Fruit fly (Drosophila melanogaster): ENCODE data around the gene CG32269.

Gene CG32269

dm6 chr3L:3179474-3179873 lies 29.3 kb downstream of the CG32269 start (continued):
- peak; percentile 87 for TF ChIP-seq grau (tag; optimal IDR thresholded peaks at IDR 0.05)
- peak; percentile 35 for TF ChIP-seq tx (GFP tag; optimal IDR thresholded peaks at IDR 0.05)
- TF ChIP-seq Deaf1 (tag; optimal IDR thresholded peaks at IDR 0.05) = no peak
- peak; percentile 1 for TF ChIP-seq pzg (GFP tag; optimal IDR thresholded peaks at IDR 0.05)
- no peak for TF ChIP-seq da (GFP tag; optimal IDR thresholded peaks at IDR 0.05)
- peak; percentile 53 for TF ChIP-seq Bdp1 (GFP tag; optimal IDR thresholded peaks at IDR 0.05)
- TF ChIP-seq CG11456 (GFP tag; IDR thresholded peaks at IDR 0.05) = peak; percentile 92
- TF ChIP-seq CG15011 (GFP tag; optimal IDR thresholded peaks at IDR 0.05) = peak; percentile 81
- TF ChIP-seq rib (GFP tag; IDR thresholded peaks at IDR 0.05) = 0 out of 2 replicates have a peak, but pooled peaks have one; percentile 40
- peak; percentile 56; the same call in 1 of the 2 replicates for TF ChIP-seq CG1024 (GFP tag; IDR thresholded peaks at IDR 0.05)
- TF ChIP-seq CG2199 (GFP tag; IDR thresholded peaks at IDR 0.05) = peak; percentile 77; the same call in 1 of the 3 replicates
- TF ChIP-seq HmgZ (tag; optimal IDR thresholded peaks at IDR 0.05) = peak; percentile 85
- TF ChIP-seq sima (GFP tag; optimal IDR thresholded peaks at IDR 0.05) = no peak
- peak; percentile 83 for TF ChIP-seq CG14710 (tag; optimal IDR thresholded peaks at IDR 0.05)
- TF ChIP-seq CG30403 (GFP tag; optimal IDR thresholded peaks at IDR 0.05) = peak; percentile 86
- TF ChIP-seq Hmr (GFP tag; optimal IDR thresholded peaks at IDR 0.05) = peak; percentile 89
- TF ChIP-seq ash1 (GFP tag; optimal IDR thresholded peaks at IDR 0.05) = no peak
- TF ChIP-seq CG17568 (GFP tag; optimal IDR thresholded peaks at IDR 0.05) = no peak
- TF ChIP-seq ara (GFP tag; IDR thresholded peaks at IDR 0.05) = peak; percentile 89
- TF ChIP-seq emc (GFP tag; optimal IDR thresholded peaks at IDR 0.05) = no peak
- TF ChIP-seq CG11398 (GFP tag; optimal IDR thresholded peaks at IDR 0.05) = peak; percentile 24
- peak in 1 of 2 experiments; percentile 89 for TF ChIP-seq Pdp1 (GFP tag; optimal IDR thresholded peaks at IDR 0.05)
- TF ChIP-seq CG7745 (tag; optimal IDR thresholded peaks at IDR 0.05) = no peak
- TF ChIP-seq CG7987 (GFP tag; optimal IDR thresholded peaks at IDR 0.05) = peak; percentile 78
- peak; percentile 70 for TF ChIP-seq CG12104 (GFP tag; optimal IDR thresholded peaks at IDR 0.05)
- peak; percentile 87 for TF ChIP-seq tgo (GFP tag; IDR thresholded peaks at IDR 0.05)
- peak; percentile 86 for TF ChIP-seq Awh (GFP tag; IDR thresholded peaks at IDR 0.05)
- TF ChIP-seq HLH3B (GFP tag; IDR thresholded peaks at IDR 0.05) = peak; percentile 86
- peak; percentile 81 for TF ChIP-seq CG9215 (GFP tag; IDR thresholded peaks at IDR 0.05)
- TF ChIP-seq Lim3 (GFP tag; IDR thresholded peaks at IDR 0.05) = 0 out of 2 replicates have a peak, but pooled peaks have one; percentile 38
- peak; percentile 70 for TF ChIP-seq CG9932 (GFP tag; IDR thresholded peaks at IDR 0.05)
- TF ChIP-seq sens (GFP tag) = peak; percentile 97
- TF ChIP-seq grn (GFP tag; optimal IDR thresholded peaks at IDR 0.05) = no peak
- TF ChIP-seq CHES-1-like (GFP tag; optimal IDR thresholded peaks at IDR 0.05) = peak; percentile 56
- peak; percentile 61 for TF ChIP-seq CG13894 (tag; optimal IDR thresholded peaks at IDR 0.05)
- peak; percentile 88 for TF ChIP-seq ems (GFP tag; optimal IDR thresholded peaks at IDR 0.05)
- TF ChIP-seq Fer1 (GFP tag; optimal IDR thresholded peaks at IDR 0.05) = no peak
- TF ChIP-seq ind (GFP tag; optimal IDR thresholded peaks at IDR 0.05) = peak; percentile 85
- TF ChIP-seq jigr1 (GFP tag; IDR thresholded peaks at IDR 0.05) = peak; percentile 23; the same call in 1 of the 3 replicates
- no peak for TF ChIP-seq CG1832 (GFP tag; optimal IDR thresholded peaks at IDR 0.05)
- no peak for TF ChIP-seq p53 (GFP tag; optimal IDR thresholded peaks at IDR 0.05)
- TF ChIP-seq CG16779 (GFP tag; IDR thresholded peaks at IDR 0.05) = peak; percentile 90
- TF ChIP-seq Taf1 (GFP tag; IDR thresholded peaks at IDR 0.05) = peak; percentile 82
- TF ChIP-seq CG11696 (GFP tag; IDR thresholded peaks at IDR 0.05) = peak; percentile 99
- TF ChIP-seq bcd (GFP tag; optimal IDR thresholded peaks at IDR 0.05) = peak; percentile 88
- TF ChIP-seq H2.0 (GFP tag; IDR thresholded peaks at IDR 0.05) = peak; percentile 78
- TF ChIP-seq gro (GFP tag; optimal IDR thresholded peaks at IDR 0.05) = peak; percentile 94
- TF ChIP-seq Oaz (GFP tag; IDR thresholded peaks at IDR 0.05) = peak; percentile 67
- TF ChIP-seq CG12769 (tag; optimal IDR thresholded peaks at IDR 0.05) = peak; percentile 90
- no peak for TF ChIP-seq Hr39 (optimal IDR thresholded peaks at IDR 0.05)
- TF ChIP-seq sug (tag; optimal IDR thresholded peaks at IDR 0.05) = no peak
- TF ChIP-seq ftz-f1 (GFP tag; optimal IDR thresholded peaks at IDR 0.05) = peak; percentile 93
